Worm (Caenorhabditis elegans): ENCODE results near the gene F07B10.4.

ce11 chrV:11258896-11259295 lies 4.0 kb downstream of the F07B10.4 start, which contains the start of gene lgc-36:
- no peak for TF ChIP-seq him-1 (tag; optimal IDR thresholded peaks at IDR 0.05)
- TF ChIP-seq W03F9.2 (tag; optimal IDR thresholded peaks at IDR 0.05) = no peak
